Fruit fly (Drosophila melanogaster) whole organism, embryonic: ENCODE measurements around the gene Arp2.

Source experiments
- Abd-B ChIP-seq: fragments of 200-800 bp; sonication (Bioruptor generic); optimal IDR thresholded peaks from 2 replicates; lab custom pipeline; 2018; ENCODE audit warnings: missing biosample characterization, mild to moderate bottlenecking, missing genetic modification characterization, moderate library complexity
- Asciz ChIP-seq: fragments of 200-800 bp; sonication (Bioruptor generic); optimal IDR thresholded peaks from 2 replicates; lab custom pipeline; 2017; ENCODE audit warnings: missing biosample characterization, mild to moderate bottlenecking, missing genetic modification characterization, missing genetic modification reagents
- CG10565 ChIP-seq: fragments of 200-800 bp; sonication (Bioruptor generic); optimal IDR thresholded peaks from 3 replicates; lab custom pipeline; 2016; ENCODE audit warnings: missing biosample characterization, mild to moderate bottlenecking, missing genetic modification characterization
- CG11398 ChIP-seq: fragments of 200-800 bp; sonication (Bioruptor generic); optimal IDR thresholded peaks from 2 replicates; lab custom pipeline; 2016; ENCODE audit warnings: missing biosample characterization, missing genetic modification characterization
- CG11504 ChIP-seq: fragments of 200-800 bp; sonication (Bioruptor generic); optimal IDR thresholded peaks from 3 replicates; lab custom pipeline; 2019; ENCODE audit warnings: missing biosample characterization, mild to moderate bottlenecking, missing genetic modification characterization, moderate library complexity
- CG1233 ChIP-seq: fragments of 200-800 bp; sonication (Bioruptor generic); optimal IDR thresholded peaks from 4 replicates; lab custom pipeline; 2018; ENCODE audit warnings: missing biosample characterization, mild to moderate bottlenecking, missing genetic modification characterization
- CG14441 ChIP-seq: fragments of 200-800 bp; sonication (Bioruptor generic); IDR thresholded peaks from 2 replicates; pipeline ENCODE4 v1.3.6; 2022; ENCODE audit warnings: missing biosample characterization, missing genetic modification characterization
- CG14667 ChIP-seq: fragments of 200-800 bp; sonication (Bioruptor generic); IDR thresholded peaks from 2 replicates; pipeline ENCODE4 v1.3.6; 2022; ENCODE audit warnings: missing biosample characterization, missing genetic modification characterization
- CG17359 ChIP-seq: fragments of 200-800 bp; sonication (Bioruptor generic); optimal IDR thresholded peaks from 3 replicates; lab custom pipeline; 2018; ENCODE audit warnings: missing biosample characterization, mild to moderate bottlenecking, missing genetic modification characterization, moderate library complexity
- CG1832 ChIP-seq: fragments of 200-800 bp; sonication (Bioruptor generic); optimal IDR thresholded peaks from 2 replicates; lab custom pipeline; 2017; ENCODE audit warnings: missing biosample characterization, mild to moderate bottlenecking, missing genetic modification characterization, inconsistent platforms
- CG3065 ChIP-seq: fragments of 200-800 bp; sonication (Bioruptor generic); optimal IDR thresholded peaks from 2 replicates; lab custom pipeline; 2016; ENCODE audit warnings: missing biosample characterization, missing genetic modification characterization
- CG31441 ChIP-seq: fragments of 200-800 bp; sonication (Bioruptor generic); IDR thresholded peaks from 2 replicates; pipeline ENCODE4 v1.3.6; 2022; ENCODE audit warnings: missing biosample characterization, missing genetic modification characterization
- CG34422 ChIP-seq: fragments of 200-800 bp; sonication (Bioruptor generic); IDR thresholded peaks from 3 replicates; pipeline ENCODE4 v1.3.6; 2022; ENCODE audit warnings: missing biosample characterization, missing genetic modification characterization
- CG42726 ChIP-seq: fragments of 200-800 bp; sonication (Bioruptor generic); IDR thresholded peaks from 2 replicates; pipeline ENCODE4 v1.3.6; 2022; ENCODE audit warnings: missing biosample characterization, missing genetic modification characterization; ENCODE audit not compliant: partially characterized antibody
- CG4282 ChIP-seq: fragments of 200-800 bp; sonication (Bioruptor generic); optimal IDR thresholded peaks from 2 replicates; lab custom pipeline; 2016; ENCODE audit warnings: missing biosample characterization, missing genetic modification characterization
- CG4730 ChIP-seq: fragments of 200-800 bp; sonication (Bioruptor generic); IDR thresholded peaks from 2 replicates; pipeline ENCODE4 v1.3.6; 2022; ENCODE audit warnings: missing biosample characterization, missing genetic modification characterization
- CG5245 ChIP-seq: fragments of 200-800 bp; sonication (Bioruptor generic); optimal IDR thresholded peaks from 3 replicates; lab custom pipeline; 2016; ENCODE audit warnings: missing biosample characterization, missing genetic modification characterization
- CG6683 ChIP-seq: fragments of 200-800 bp; sonication (Bioruptor generic); optimal IDR thresholded peaks from 2 replicates; lab custom pipeline; 2017; ENCODE audit warnings: missing biosample characterization, mild to moderate bottlenecking, missing genetic modification characterization, missing genetic modification reagents
- CG6813 ChIP-seq: fragments of 200-800 bp; sonication (Bioruptor generic); optimal IDR thresholded peaks from 2 replicates; lab custom pipeline; 2017; ENCODE audit warnings: missing biosample characterization, missing genetic modification characterization, mild to moderate bottlenecking, moderate library complexity, missing genetic modification reagents
- CG7357 ChIP-seq: fragments of 200-800 bp; sonication (Bioruptor generic); IDR thresholded peaks from 3 replicates; pipeline ENCODE4 v1.3.6; 2022; ENCODE audit warnings: missing biosample characterization, missing genetic modification characterization
- CG8089 ChIP-seq: fragments of 200-800 bp; sonication (Bioruptor generic); optimal IDR thresholded peaks from 3 replicates; lab custom pipeline; 2016; ENCODE audit warnings: missing biosample characterization, missing genetic modification characterization
- CG8478 ChIP-seq: fragments of >200 bp; optimal IDR thresholded peaks from 2 replicates; lab custom pipeline; 2018
- Chrac-16 ChIP-seq: fragments of 200-800 bp; sonication (Bioruptor generic); optimal IDR thresholded peaks from 3 replicates; lab custom pipeline; 2016; ENCODE audit warnings: missing biosample characterization, missing genetic modification characterization
- Fer2 ChIP-seq: fragments of 200-800 bp; sonication (Bioruptor generic); optimal IDR thresholded peaks from 2 replicates; lab custom pipeline; 2018; ENCODE audit warnings: missing biosample characterization, mild to moderate bottlenecking, missing genetic modification characterization, moderate library complexity
- HLHmδ ChIP-seq: fragments of 200-800 bp; sonication (Bioruptor generic); optimal IDR thresholded peaks from 2 replicates; lab custom pipeline; 2018; ENCODE audit warnings: missing biosample characterization, mild to moderate bottlenecking, missing genetic modification characterization, moderate library complexity
- Hey ChIP-seq: fragments of 200-800 bp; sonication (Bioruptor generic); optimal IDR thresholded peaks from 3 replicates; lab custom pipeline; 2018; ENCODE audit warnings: missing biosample characterization, mild to moderate bottlenecking, missing genetic modification characterization
- Max ChIP-seq: fragments of 200-800 bp; sonication (Bioruptor generic); optimal IDR thresholded peaks from 2 replicates; lab custom pipeline; 2016; ENCODE audit warnings: missing biosample characterization, mild to moderate bottlenecking, missing genetic modification characterization
- Myb ChIP-seq: fragments of 200-800 bp; sonication (Bioruptor generic); optimal IDR thresholded peaks from 2 replicates; lab custom pipeline; 2016; ENCODE audit warnings: missing biosample characterization, missing genetic modification characterization
- Oaz ChIP-seq: fragments of 200-800 bp; sonication (Bioruptor generic); IDR thresholded peaks from 2 replicates; pipeline ENCODE4 v1.3.6; 2022; ENCODE audit warnings: missing biosample characterization, missing genetic modification characterization
- PHDP ChIP-seq: fragments of 200-800 bp; sonication (Bioruptor generic); optimal IDR thresholded peaks from 3 replicates; lab custom pipeline; 2018; ENCODE audit warnings: missing biosample characterization, mild to moderate bottlenecking, missing genetic modification characterization, moderate library complexity
- Trl ChIP-seq, 3 experiments: fragments of >200 bp in 2 of 3; fragments of 200-800 bp in 1 of 3; sonication (Bioruptor generic) in 1 of 3; optimal IDR thresholded peaks; 2 replicates in 1 of 3; 3 replicates in 2 of 3; lab custom pipeline; 2016 to 2017; ENCODE audit warnings: missing biosample characterization in 1 of 3, missing genetic modification characterization in 1 of 3
- Vsx1 ChIP-seq: fragments of 200-800 bp; sonication (Bioruptor generic); optimal IDR thresholded peaks from 2 replicates; lab custom pipeline; 2017; ENCODE audit warnings: missing biosample characterization, mild to moderate bottlenecking, missing genetic modification characterization, missing genetic modification reagents
- aop ChIP-seq: fragments of 200-800 bp; sonication (Bioruptor generic); IDR thresholded peaks from 2 replicates; pipeline ENCODE4 v1.3.6; 2022; ENCODE audit warnings: missing biosample characterization, missing genetic modification characterization
- ara ChIP-seq: fragments of 200-800 bp; sonication (Bioruptor generic); IDR thresholded peaks from 2 replicates; pipeline ENCODE4 v1.3.6; 2022; ENCODE audit warnings: missing biosample characterization, missing genetic modification characterization
- bbx ChIP-seq: fragments of 200-800 bp; sonication (Bioruptor generic); IDR thresholded peaks from 2 replicates; pipeline ENCODE4 v1.3.6; 2022; ENCODE audit warnings: missing biosample characterization, missing genetic modification characterization; ENCODE audit not compliant: partially characterized antibody
- cas ChIP-seq: fragments of 200-800 bp; sonication (Bioruptor generic); IDR thresholded peaks from 2 replicates; pipeline ENCODE4 v1.3.6; 2022; ENCODE audit warnings: missing biosample characterization, missing genetic modification characterization
- chn ChIP-seq: fragments of 200-800 bp; sonication (Bioruptor generic); optimal IDR thresholded peaks from 2 replicates; lab custom pipeline; 2016; ENCODE audit warnings: missing biosample characterization, missing genetic modification characterization
- fd102C ChIP-seq: fragments of 200-800 bp; sonication (Bioruptor generic); optimal IDR thresholded peaks from 2 replicates; lab custom pipeline; 2018; ENCODE audit warnings: missing biosample characterization, mild to moderate bottlenecking, missing genetic modification characterization, moderate library complexity
- lab ChIP-seq: fragments of 200-800 bp; sonication (Bioruptor generic); optimal IDR thresholded peaks from 3 replicates; lab custom pipeline; 2017; ENCODE audit warnings: missing biosample characterization, missing genetic modification characterization, mild to moderate bottlenecking, moderate library complexity, missing genetic modification reagents
- lbe ChIP-seq: fragments of 200-800 bp; sonication (Bioruptor generic); optimal IDR thresholded peaks from 2 replicates; lab custom pipeline; 2016; ENCODE audit warnings: missing biosample characterization, mild to moderate bottlenecking, missing genetic modification characterization
- maf-S ChIP-seq: fragments of 200-800 bp; sonication (Bioruptor generic); optimal IDR thresholded peaks from 2 replicates; lab custom pipeline; 2016; ENCODE audit warnings: missing biosample characterization, missing genetic modification characterization
- phol ChIP-seq: fragments of 200-800 bp; sonication (Bioruptor generic); optimal IDR thresholded peaks from 3 replicates; lab custom pipeline; 2018; ENCODE audit warnings: missing biosample characterization, mild to moderate bottlenecking, missing genetic modification characterization, moderate library complexity
- prd ChIP-seq, 3 experiments: fragments of >200 bp in 2 of 3; fragments of 200-800 bp in 1 of 3; sonication (Bioruptor generic) in 1 of 3; optimal IDR thresholded peaks in 2 of 3; IDR thresholded peaks in 1 of 3; 2 replicates in 2 of 3; 3 replicates in 1 of 3; pipeline versions ENCODE4 v1.3.6 to Lab custom; 2017 to 2022; ENCODE audit warnings: missing biosample characterization in 1 of 3, missing genetic modification characterization in 1 of 3
- psq ChIP-seq: fragments of 200-800 bp; sonication (Bioruptor generic); optimal IDR thresholded peaks from 2 replicates; lab custom pipeline; 2017; ENCODE audit warnings: missing biosample characterization, missing genetic modification characterization
- sisA ChIP-seq: fragments of 200-800 bp; sonication (Bioruptor generic); IDR thresholded peaks from 2 replicates; pipeline ENCODE4 v1.3.6; 2022; ENCODE audit warnings: missing biosample characterization, missing genetic modification characterization
- tna ChIP-seq: fragments of 200-800 bp; sonication (Bioruptor generic); IDR thresholded peaks from 2 replicates; pipeline ENCODE4 v1.3.6; 2022; ENCODE audit warnings: missing biosample characterization, missing genetic modification characterization; ENCODE audit not compliant: partially characterized antibody
- toy ChIP-seq: fragments of 200-800 bp; sonication (Bioruptor generic); IDR thresholded peaks from 2 replicates; pipeline ENCODE4 v1.3.6; 2022; ENCODE audit warnings: missing biosample characterization, missing genetic modification characterization
- twi ChIP-seq: fragments of 200-800 bp; optimal IDR thresholded peaks from 2 replicates; lab custom pipeline; 2019; ENCODE audit warnings: missing biosample characterization, mild to moderate bottlenecking, missing genetic modification characterization, moderate library complexity
- vnd ChIP-seq: fragments of 200-800 bp; sonication (Bioruptor generic); IDR thresholded peaks from 3 replicates; pipeline ENCODE4 v1.3.6; 2022; ENCODE audit warnings: missing biosample characterization, missing genetic modification characterization; ENCODE audit not compliant: partially characterized antibody

Arp2 gene

DNA sequence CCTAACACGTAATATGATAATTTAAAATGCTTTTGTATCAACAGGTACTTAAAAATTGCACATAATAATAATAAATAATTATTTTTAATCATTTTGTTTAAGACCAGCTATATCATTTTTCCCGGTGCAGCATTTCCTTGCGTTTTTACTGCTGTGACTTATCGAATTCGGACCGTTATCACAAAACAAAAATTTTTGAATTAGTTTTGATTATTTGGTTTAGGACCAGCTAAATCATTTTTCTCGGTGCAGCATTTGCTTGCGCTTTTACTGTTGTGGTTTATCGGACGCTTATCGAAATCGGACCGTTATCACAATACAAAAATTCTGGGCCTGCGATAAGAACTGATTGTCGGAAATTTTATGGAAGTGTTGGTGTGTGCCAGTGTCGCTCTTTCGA lies 1.2 kb downstream of the Arp2 start (continued):
- peak; percentile 45 for TF ChIP-seq chn
- TF ChIP-seq maf-S, result peak; percentile 40
- no peak for TF ChIP-seq CG42726
- TF ChIP-seq HLHmδ (GFP tag; lab: Kevin White, UChicago), result no peak
- TF ChIP-seq phol (tag; lab: Kevin White, UChicago), result peak; percentile 84
- peak; percentile 76 for TF ChIP-seq sisA (GFP tag; lab: Robert Waterston, UW)
- TF ChIP-seq CG8478 (lab: Kevin White, UChicago), result no peak
- TF ChIP-seq psq (GFP tag; lab: Kevin White, UChicago), result no peak
- peak; percentile 76 for TF ChIP-seq CG14441 (GFP tag; lab: Robert Waterston, UW)
- peak; percentile 88 for TF ChIP-seq CG11504 (tag; lab: Kevin White, UChicago)
- TF ChIP-seq CG10565, result peak; percentile 34
- peak; percentile 79 for TF ChIP-seq Chrac-16 (GFP tag; lab: Kevin White, UChicago)
- no peak for TF ChIP-seq fd102C (GFP tag; lab: Kevin White, UChicago)
- peak; percentile 73 for TF ChIP-seq CG1233 (GFP tag; lab: Kevin White, UChicago)
- peak; percentile 83 for TF ChIP-seq CG6813 (GFP tag; lab: Kevin White, UChicago)
- no peak for TF ChIP-seq bbx (GFP tag; lab: Robert Waterston, UW)
- peak; percentile 23 for TF ChIP-seq CG8089 (GFP tag; lab: Kevin White, UChicago)
- TF ChIP-seq CG11398 (GFP tag; lab: Kevin White, UChicago), result no peak
- TF ChIP-seq vnd (GFP tag; lab: Robert Waterston, UW), result no peak
- peak; percentile 30 for TF ChIP-seq twi (tag; lab: Kevin White, UChicago)
- peak; percentile 86 for TF ChIP-seq PHDP (tag; lab: Kevin White, UChicago)
- peak; percentile 62 for TF ChIP-seq CG3065 (GFP tag; lab: Kevin White, UChicago)
- peak; percentile 88 for TF ChIP-seq CG31441 (GFP tag; lab: Robert Waterston, UW)
- peak; percentile 69 for TF ChIP-seq CG5245 (GFP tag; lab: Kevin White, UChicago)
- TF ChIP-seq toy (GFP tag; lab: Robert Waterston, UW), result no peak
- TF ChIP-seq Myb (GFP tag; lab: Kevin White, UChicago), result peak; percentile 66
- TF ChIP-seq Vsx1 (GFP tag; lab: Kevin White, UChicago), result peak; percentile 51
- peak; percentile 11 for TF ChIP-seq Fer2 (tag; lab: Kevin White, UChicago)
- TF ChIP-seq cas (GFP tag; lab: Robert Waterston, UW), result 0 out of 2 replicates have a peak, but pooled peaks have one; percentile 39
- TF ChIP-seq CG34422 (GFP tag; lab: Robert Waterston, UW), result peak; percentile 57; the same call in 2 of the 3 replicates
- no peak; the same call in 1 of the 2 replicates for TF ChIP-seq Oaz
- TF ChIP-seq prd (optimal IDR thresholded peaks at IDR 0.05; lab: Kevin White, UChicago), result no peak
- TF ChIP-seq prd (GFP tag; IDR thresholded peaks at IDR 0.05; lab: Robert Waterston, UW), result peak; percentile 66; the same call in 2 of the 3 replicates
- TF ChIP-seq CG17359 (tag; lab: Kevin White, UChicago), result peak; percentile 89
- TF ChIP-seq CG6683 (GFP tag; lab: Kevin White, UChicago), result peak; percentile 33
- no peak for TF ChIP-seq tna (GFP tag; lab: Robert Waterston, UW)
- peak; percentile 89 for TF ChIP-seq lab (GFP tag; lab: Kevin White, UChicago)
- peak; percentile 51; the same call in 2 of the 3 replicates for TF ChIP-seq CG7357
- no peak for TF ChIP-seq CG4730 (GFP tag; lab: Robert Waterston, UW)
- no peak for TF ChIP-seq Hey
- TF ChIP-seq aop (GFP tag; lab: Robert Waterston, UW), result 0 out of 2 replicates have a peak, but pooled peaks have one; percentile 22
- TF ChIP-seq Abd-B (GFP tag; lab: Kevin White, UChicago), result peak; percentile 70
- TF ChIP-seq Asciz (GFP tag; lab: Kevin White, UChicago), result peak; percentile 81
- TF ChIP-seq ara (GFP tag; lab: Robert Waterston, UW), result peak; percentile 78
- no peak for TF ChIP-seq CG1832
- peak; percentile 73 for TF ChIP-seq lbe
- no peak for TF ChIP-seq CG14667
- no peak for TF ChIP-seq Trl (optimal IDR thresholded peaks at IDR 0.05; lab: Kevin White, UChicago)
- peak; percentile 49 for TF ChIP-seq Trl (GFP tag; optimal IDR thresholded peaks at IDR 0.05; lab: Kevin White, UChicago)
- TF ChIP-seq Max, result peak; percentile 48
- no peak for TF ChIP-seq CG4282 (GFP tag; lab: Kevin White, UChicago)
